Worm (Caenorhabditis elegans): ENCODE measurements around the gene F32E10.8.

The F32E10.8 gene

DNA sequence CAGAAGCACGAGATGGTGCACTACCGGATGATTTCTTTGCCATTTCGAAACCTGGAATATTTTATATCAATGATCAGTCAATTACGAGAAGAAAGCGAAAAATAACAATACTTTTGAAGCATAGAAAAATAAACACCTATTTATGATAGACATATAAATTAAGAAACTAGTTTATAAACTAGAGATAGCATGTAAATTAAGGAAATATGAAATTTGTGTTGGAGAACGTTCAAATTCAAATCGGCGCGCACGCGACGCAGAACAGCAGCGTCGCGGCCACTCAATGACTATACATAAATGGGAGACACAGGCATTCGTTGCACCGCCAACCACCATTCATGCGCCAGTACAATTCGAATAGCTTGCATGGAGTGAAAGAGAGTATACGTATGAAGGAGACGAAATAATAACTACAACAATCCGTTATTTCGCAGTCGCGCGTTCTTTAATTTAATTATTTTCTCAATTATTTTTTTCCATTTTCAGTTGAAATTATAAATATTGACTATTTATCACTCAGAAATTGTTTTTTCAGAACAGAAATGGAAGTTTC is 12.7 kb downstream of the F32E10.8 start, which contains the start of the genes cec-5 and nol-10 (continued):
- no peak for TF ChIP-seq sox-4 (tag; optimal IDR thresholded peaks at IDR 0.05)
- no peak for TF ChIP-seq elt-4 (tag; optimal IDR thresholded peaks at IDR 0.05)
- no peak for TF ChIP-seq fkh-6 (tag; optimal IDR thresholded peaks at IDR 0.05)
- no peak for TF ChIP-seq pqm-1 (tag; optimal IDR thresholded peaks at IDR 0.05)
- TF ChIP-seq hlh-8 (tag; optimal IDR thresholded peaks at IDR 0.05), result no peak
- no peak for TF ChIP-seq ets-4 (tag; optimal IDR thresholded peaks at IDR 0.05)
- no peak for TF ChIP-seq nhr-11 (tag; optimal IDR thresholded peaks at IDR 0.05)
- no peak for TF ChIP-seq C08G9.2 (tag; optimal IDR thresholded peaks at IDR 0.05)
- no peak for TF ChIP-seq F13H6.1 (tag; optimal IDR thresholded peaks at IDR 0.05)
- no peak for TF ChIP-seq gmeb-2 (tag; optimal IDR thresholded peaks at IDR 0.05)
- TF ChIP-seq tbx-2 (tag; optimal IDR thresholded peaks at IDR 0.05), result peak; percentile 67
- TF ChIP-seq tbx-7 (tag; optimal IDR thresholded peaks at IDR 0.05), result no peak
- TF ChIP-seq npax-4 (tag; optimal IDR thresholded peaks at IDR 0.05), result no peak
- TF ChIP-seq ttx-3 (tag; optimal IDR thresholded peaks at IDR 0.05), result no peak
- TF ChIP-seq unc-55 (GFP tag; optimal IDR thresholded peaks at IDR 0.05), result no peak
- no peak for TF ChIP-seq ceh-22 (tag; optimal IDR thresholded peaks at IDR 0.05)
- peak; percentile 95 for TF ChIP-seq nfya-1 (tag; optimal IDR thresholded peaks at IDR 0.05)
- TF ChIP-seq sdc-2 (tag; optimal IDR thresholded peaks at IDR 0.05), result no peak
- peak; percentile 49 for TF ChIP-seq ceh-18 (tag; optimal IDR thresholded peaks at IDR 0.05)
- no peak for TF ChIP-seq che-1 (tag; optimal IDR thresholded peaks at IDR 0.05)
- TF ChIP-seq ceh-30 (tag; optimal IDR thresholded peaks at IDR 0.05), result no peak
- no peak for TF ChIP-seq pha-4 (tag; optimal IDR thresholded peaks at IDR 0.05)
- no peak for TF ChIP-seq ceh-9 (tag; optimal IDR thresholded peaks at IDR 0.05)
- no peak for TF ChIP-seq ahr-1 (tag; optimal IDR thresholded peaks at IDR 0.05)
- no peak for TF ChIP-seq lin-11 (tag; optimal IDR thresholded peaks at IDR 0.05)
- no peak for TF ChIP-seq hlh-13 (GFP tag; optimal IDR thresholded peaks at IDR 0.05)
- TF ChIP-seq fkh-10 (GFP tag; optimal IDR thresholded peaks at IDR 0.05), result no peak
- no peak for TF ChIP-seq C38D4.7 (GFP tag; optimal IDR thresholded peaks at IDR 0.05)
- peak; percentile 52 for TF ChIP-seq ceh-14 (tag; optimal IDR thresholded peaks at IDR 0.05)
- TF ChIP-seq pax-1 (tag; optimal IDR thresholded peaks at IDR 0.05), result no peak
- TF ChIP-seq ceh-48 (tag; optimal IDR thresholded peaks at IDR 0.05), result no peak
- TF ChIP-seq zip-5 (tag; optimal IDR thresholded peaks at IDR 0.05), result no peak
- peak; percentile 83 for TF ChIP-seq ceh-31 (tag; optimal IDR thresholded peaks at IDR 0.05)
- no peak for TF ChIP-seq ceh-6 (GFP tag; optimal IDR thresholded peaks at IDR 0.05)
- no peak; the same call in 1 of the 2 replicates for TF ChIP-seq sox-2 (GFP tag; IDR thresholded peaks at IDR 0.05)
- no peak for TF ChIP-seq elt-2 (tag; optimal IDR thresholded peaks at IDR 0.05)
- TF ChIP-seq odd-2 (tag; optimal IDR thresholded peaks at IDR 0.05), result no peak
- TF ChIP-seq pat-9 (tag; optimal IDR thresholded peaks at IDR 0.05), result no peak
- peak; percentile 10 for TF ChIP-seq ref-2 (tag; optimal IDR thresholded peaks at IDR 0.05)
- no peak for TF ChIP-seq unc-3 (GFP tag; conservative IDR thresholded peaks at IDR 0.05)
- no peak for TF ChIP-seq unc-3 (tag; optimal IDR thresholded peaks at IDR 0.05)
- TF ChIP-seq ztf-16 (tag; optimal IDR thresholded peaks at IDR 0.05), result no peak
- no peak for TF ChIP-seq K02D7.2 (tag; optimal IDR thresholded peaks at IDR 0.05)
- TF ChIP-seq pha-2 (tag; optimal IDR thresholded peaks at IDR 0.05), result no peak
- TF ChIP-seq nhr-232 (tag; optimal IDR thresholded peaks at IDR 0.05), result no peak
- no peak for TF ChIP-seq ceh-2 (tag; optimal IDR thresholded peaks at IDR 0.05)
- TF ChIP-seq rnt-1 (tag; optimal IDR thresholded peaks at IDR 0.05), result no peak
- TF ChIP-seq dve-1 (tag; optimal IDR thresholded peaks at IDR 0.05), result peak; percentile 53
- peak; percentile 14 for TF ChIP-seq K09A11.1 (tag; optimal IDR thresholded peaks at IDR 0.05; ENCODE audit: insufficient read depth)
- TF ChIP-seq unc-42 (tag; optimal IDR thresholded peaks at IDR 0.05), result peak; percentile 92

Measured in whole organism, late embryonic.